Worm (Caenorhabditis elegans) whole organism, L4 larva: Measurements from ENCODE around the gene clh-6.
A peak's percentile ranks its signal among the peaks of the same experiment; 100 is the strongest.

Experiments
- D1046.2 ChIP-seq: fragments of 200-800 bp; sonication (Bioruptor generic); IDR thresholded peaks from 2 replicates; pipeline ENCODE4 v1.3.6; 2022; ENCODE audit warnings: missing genetic modification characterization, missing compliant biosample characterization
- F37D6.2 ChIP-seq: sonication (generic microtip); optimal IDR thresholded peaks from 2 replicates; lab custom pipeline; 2016; ENCODE audit warnings: mild to moderate bottlenecking, missing genetic modification characterization, missing compliant biosample characterization
- F49E8.2 ChIP-seq: sonication (generic microtip); optimal IDR thresholded peaks from 2 replicates; lab custom pipeline; 2016; ENCODE audit warnings: missing compliant biosample characterization, mild to moderate bottlenecking, missing genetic modification characterization, borderline replicate concordance
- R02D3.7 ChIP-seq: fragments of 150-350 bp; sonication (generic microtip); optimal IDR thresholded peaks from 3 replicates; lab custom pipeline; 2014; ENCODE audit warnings: missing biosample characterization, missing genetic modification characterization
- T20F7.1 ChIP-seq: fragments of 200-800 bp; sonication (Bioruptor generic); optimal IDR thresholded peaks from 2 replicates; lab custom pipeline; 2018; ENCODE audit warnings: mild to moderate bottlenecking, missing genetic modification characterization, missing compliant biosample characterization
- attf-4 ChIP-seq: sonication (generic microtip); optimal IDR thresholded peaks from 3 replicates; lab custom pipeline; 2017; ENCODE audit warnings: missing biosample characterization, missing genetic modification characterization
- ceh-20 ChIP-seq: fragments of 200-800 bp; sonication (Bioruptor generic); IDR thresholded peaks from 2 replicates; pipeline ENCODE4 v1.3.6; 2022; ENCODE audit warnings: missing genetic modification reagents, missing genetic modification characterization, missing compliant biosample characterization
- ceh-32 ChIP-seq: sonication (generic microtip); optimal IDR thresholded peaks from 2 replicates; lab custom pipeline; 2016; ENCODE audit warnings: mild to moderate bottlenecking, missing genetic modification characterization, missing compliant biosample characterization; ENCODE audit not compliant: poor library complexity
- ceh-62 ChIP-seq: sonication (generic microtip); optimal IDR thresholded peaks from 2 replicates; lab custom pipeline; 2017; ENCODE audit warnings: missing biosample characterization, missing genetic modification characterization
- ces-1 ChIP-seq: fragments of 150-350 bp; sonication (generic microtip); optimal IDR thresholded peaks from 4 replicates; lab custom pipeline; 2014; ENCODE audit warnings: missing biosample characterization, missing genetic modification reagents, missing genetic modification characterization
- cey-2 ChIP-seq: sonication (generic microtip); optimal IDR thresholded peaks from 3 replicates; lab custom pipeline; 2017; ENCODE audit warnings: missing genetic modification characterization, mild to moderate bottlenecking, missing compliant biosample characterization, antibody characterized with exemption, borderline replicate concordance; ENCODE audit not compliant: insufficient read depth
- daf-16 ChIP-seq, 3 experiments: sonication (generic microtip); optimal IDR thresholded peaks; 2 replicates each; lab custom pipeline; 2016 to 2017; ENCODE audit warnings: missing genetic modification characterization in 3 of 3, missing genetic modification reagents in 3 of 3, mild to moderate bottlenecking in 2 of 3, missing compliant biosample characterization in 2 of 3, missing biosample characterization in 1 of 3, moderate library complexity in 1 of 3
- daf-19 ChIP-seq: fragments of 200-800 bp; sonication (Bioruptor generic); conservative IDR thresholded peaks from 2 replicates; pipeline ENCODE4 v1.3.6; 2022; ENCODE audit warnings: missing genetic modification characterization, missing compliant biosample characterization
- dve-1 ChIP-seq: sonication (generic microtip); optimal IDR thresholded peaks from 2 replicates; lab custom pipeline; 2017; ENCODE audit warnings: antibody characterized with exemption, mild to moderate bottlenecking, missing genetic modification characterization, missing compliant biosample characterization; ENCODE audit not compliant: insufficient read depth
- egl-27 ChIP-seq: sonication (generic microtip); optimal IDR thresholded peaks from 3 replicates; lab custom pipeline; 2017; ENCODE audit warnings: missing biosample characterization, missing genetic modification reagents, missing genetic modification characterization
- egl-43 ChIP-seq: fragments of 200-800 bp; sonication (Bioruptor generic); IDR thresholded peaks from 2 replicates; pipeline ENCODE4 v1.3.6; 2022; ENCODE audit warnings: missing genetic modification reagents, missing genetic modification characterization, missing compliant biosample characterization
- fkh-10 ChIP-seq: fragments of 150-350 bp; optimal IDR thresholded peaks from 2 replicates; lab custom pipeline; 2014; ENCODE audit warnings: missing biosample characterization, missing genetic modification reagents, missing genetic modification characterization
- hif-1 ChIP-seq, 2 experiments: sonication (generic microtip); optimal IDR thresholded peaks; 2 replicates each; lab custom pipeline; 2016 to 2017; ENCODE audit warnings: missing compliant biosample characterization in 2 of 2, missing genetic modification characterization in 2 of 2, missing genetic modification reagents in 2 of 2, missing genotype in 2 of 2, mild to moderate bottlenecking in 1 of 2
- hlh-11 ChIP-seq: fragments of 200-800 bp; sonication (Bioruptor generic); optimal IDR thresholded peaks from 2 replicates; lab custom pipeline; 2018; ENCODE audit warnings: mild to moderate bottlenecking, missing genetic modification characterization, missing compliant biosample characterization
- hmg-1.1 ChIP-seq: fragments of 200-800 bp; sonication (Bioruptor generic); IDR thresholded peaks from 2 replicates; pipeline ENCODE4 v1.3.6; 2022; ENCODE audit warnings: missing genetic modification reagents, missing genetic modification characterization, missing compliant biosample characterization
- lin-1 ChIP-seq: fragments of 200-800 bp; sonication (Bioruptor generic); IDR thresholded peaks from 2 replicates; pipeline ENCODE4 v1.3.6; 2022; ENCODE audit warnings: missing genetic modification reagents, missing genetic modification characterization, missing compliant biosample characterization
- lin-38 ChIP-seq: fragments of 200-800 bp; sonication (Bioruptor generic); IDR thresholded peaks from 2 replicates; pipeline ENCODE4 v1.3.6; 2022; ENCODE audit warnings: missing genetic modification reagents, missing genetic modification characterization, missing compliant biosample characterization
- lir-3 ChIP-seq: sonication (generic microtip); optimal IDR thresholded peaks from 2 replicates; lab custom pipeline; 2016; ENCODE audit warnings: mild to moderate bottlenecking, missing genetic modification characterization, missing compliant biosample characterization
- mep-1 ChIP-seq: fragments of 150-350 bp; sonication (generic microtip); optimal IDR thresholded peaks from 3 replicates; lab custom pipeline; 2014; ENCODE audit warnings: missing biosample characterization, missing genetic modification characterization
- mxl-3 ChIP-seq: fragments of 200-800 bp; sonication (Bioruptor generic); optimal IDR thresholded peaks from 2 replicates; lab custom pipeline; 2018; ENCODE audit warnings: mild to moderate bottlenecking, missing genetic modification characterization, missing compliant biosample characterization
- nhr-10 ChIP-seq: fragments of 150-350 bp; optimal IDR thresholded peaks from 2 replicates; lab custom pipeline; 2014; ENCODE audit warnings: missing biosample characterization, missing genetic modification characterization
- nhr-102 ChIP-seq: sonication (generic microtip); optimal IDR thresholded peaks from 2 replicates; lab custom pipeline; 2016; ENCODE audit warnings: mild to moderate bottlenecking, missing genetic modification characterization, moderate library complexity, missing compliant biosample characterization
- nhr-28 ChIP-seq: fragments of 150-350 bp; optimal IDR thresholded peaks from 2 replicates; lab custom pipeline; 2014; ENCODE audit warnings: missing biosample characterization, missing genetic modification characterization
- nhr-42 ChIP-seq: fragments of 200-800 bp; sonication (Bioruptor generic); IDR thresholded peaks from 2 replicates; pipeline ENCODE4 v1.3.6; 2022; ENCODE audit warnings: missing genetic modification characterization, missing compliant biosample characterization
- nhr-6 ChIP-seq: fragments of 150-350 bp; optimal IDR thresholded peaks from 2 replicates; lab custom pipeline; 2014; ENCODE audit warnings: missing biosample characterization, missing genetic modification characterization
- nhr-76 ChIP-seq: fragments of 150-350 bp; optimal IDR thresholded peaks from 2 replicates; lab custom pipeline; 2014; ENCODE audit warnings: missing biosample characterization, missing genetic modification characterization
- nhr-77 ChIP-seq: fragments of 150-350 bp; optimal IDR thresholded peaks from 2 replicates; lab custom pipeline; 2014; ENCODE audit warnings: missing biosample characterization, missing genetic modification characterization
- pqm-1 ChIP-seq: sonication (generic microtip); optimal IDR thresholded peaks from 2 replicates; lab custom pipeline; 2017; ENCODE audit warnings: missing biosample characterization, missing genetic modification characterization
- rbr-2 ChIP-seq: sonication (generic microtip); optimal IDR thresholded peaks from 2 replicates; lab custom pipeline; 2016; ENCODE audit warnings: missing genotype, missing genetic modification characterization, missing compliant biosample characterization
- sdz-12 ChIP-seq: fragments of 200-800 bp; sonication (Bioruptor generic); optimal IDR thresholded peaks from 2 replicates; lab custom pipeline; 2018; ENCODE audit warnings: mild to moderate bottlenecking, missing genetic modification characterization, missing compliant biosample characterization
- skn-1 ChIP-seq: fragments of 150-350 bp; optimal IDR thresholded peaks from 2 replicates; lab custom pipeline; 2014; ENCODE audit warnings: missing biosample characterization, missing genetic modification characterization
- snpc-1.2 ChIP-seq: fragments of 200-800 bp; sonication (Bioruptor generic); IDR thresholded peaks from 2 replicates; pipeline ENCODE4 v1.3.6; 2022; ENCODE audit warnings: missing genetic modification reagents, missing genetic modification characterization, missing compliant biosample characterization
- snpc-4 ChIP-seq: fragments of 150-350 bp; optimal IDR thresholded peaks from 2 replicates; lab custom pipeline; 2014; ENCODE audit warnings: missing biosample characterization, missing genetic modification characterization
- spr-1 ChIP-seq: sonication (generic microtip); optimal IDR thresholded peaks from 2 replicates; lab custom pipeline; 2016; ENCODE audit warnings: mild to moderate bottlenecking, missing genetic modification characterization, missing compliant biosample characterization
- tag-97 ChIP-seq: fragments of 200-800 bp; sonication (Bioruptor generic); IDR thresholded peaks from 2 replicates; pipeline ENCODE4 v1.3.6; 2022; ENCODE audit warnings: missing genetic modification characterization, missing compliant biosample characterization
- tra-1 ChIP-seq: fragments of 200-800 bp; sonication (Bioruptor generic); IDR thresholded peaks from 2 replicates; pipeline ENCODE4 v1.3.6; 2022; ENCODE audit warnings: missing genetic modification reagents, missing genetic modification characterization, missing compliant biosample characterization
- unc-62 ChIP-seq, 3 experiments: fragments of 150-350 bp in 1 of 3; sonication (generic microtip); optimal IDR thresholded peaks in 2 of 3; peaks in 1 of 3; 1 replicate in 1 of 3; 2 replicates in 2 of 3; lab custom pipeline; 2014 to 2017; ENCODE audit warnings: missing biosample characterization in 3 of 3, missing genetic modification characterization in 3 of 3, missing genetic modification reagents in 3 of 3, missing genotype in 1 of 3
- vab-7 ChIP-seq: fragments of 200-800 bp; sonication (Bioruptor generic); IDR thresholded peaks from 2 replicates; pipeline ENCODE4 v1.3.6; 2022; ENCODE audit warnings: missing genetic modification reagents, missing genetic modification characterization, missing compliant biosample characterization
- zag-1 ChIP-seq: fragments of 150-350 bp; optimal IDR thresholded peaks from 2 replicates; lab custom pipeline; 2014; ENCODE audit warnings: missing biosample characterization, missing genetic modification characterization
- zip-11 ChIP-seq: fragments of 200-800 bp; sonication (Bioruptor generic); IDR thresholded peaks from 2 replicates; pipeline ENCODE4 v1.3.6; 2022; ENCODE audit warnings: missing genetic modification characterization, missing compliant biosample characterization
- ztf-11 ChIP-seq: fragments of 150-350 bp; optimal IDR thresholded peaks from 2 replicates; lab custom pipeline; 2014; ENCODE audit warnings: missing biosample characterization, missing genetic modification characterization

Gene clh-6

DNA sequence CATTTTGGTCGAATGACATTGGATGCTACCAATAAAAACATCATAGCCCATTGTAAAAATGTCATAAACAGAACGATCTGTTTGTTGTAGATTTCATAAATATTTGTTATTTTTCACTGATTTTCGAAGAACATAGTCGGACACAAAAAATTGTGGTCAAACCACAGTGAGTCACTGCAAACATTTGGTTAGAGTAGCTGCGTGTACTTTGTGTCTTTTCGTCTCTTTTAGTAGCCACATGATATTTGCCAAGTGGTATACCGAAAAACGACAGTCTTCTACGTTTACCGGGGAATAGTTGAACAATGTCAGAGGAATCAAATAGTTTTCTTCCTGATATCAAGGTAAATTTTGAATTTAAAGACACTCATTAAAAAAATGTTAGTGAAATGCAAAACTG lies 28.6 kb upstream of the clh-6 start, which contains the start of gene nhr-206 (continued):
- TF ChIP-seq mep-1 (tag; lab: Kevin White, UChicago) (peak; percentile 44), daf-16 (GFP tag; optimal IDR thresholded peaks at IDR 0.05; lab: Kevin White, UChicago) (no peak), daf-16 (tag; optimal IDR thresholded peaks at IDR 0.05; lab: Kevin White, UChicago) (peak; percentile 84), tag-97 (no peak), unc-62 (GFP tag; optimal IDR thresholded peaks at IDR 0.05 in 1 of 2; lab: Kevin White, UChicago) (peak in 1 of 2 experiments; percentile 98), unc-62 (tag; optimal IDR thresholded peaks at IDR 0.05; lab: Kevin White, UChicago) (no peak), pqm-1 (tag; lab: Kevin White, UChicago) (peak; percentile 52), ceh-20 (GFP tag; lab: Robert Waterston, UW) (no peak), spr-1 (tag; lab: Kevin White, UChicago) (no peak), lin-1 (no peak), ceh-62 (tag; lab: Kevin White, UChicago) (no peak), hif-1 (tag; optimal IDR thresholded peaks at IDR 0.05; lab: Kevin White, UChicago) (no peak), zag-1 (no peak), nhr-42 (no peak), mxl-3 (GFP tag; lab: Kevin White, UChicago) (peak; percentile 11), egl-43 (GFP tag; lab: Robert Waterston, UW) (no peak), F37D6.2 (no peak), nhr-102 (tag; lab: Kevin White, UChicago) (peak; percentile 40), dve-1 (tag; lab: Kevin White, UChicago) (peak; percentile 51), ceh-32 (tag; lab: Kevin White, UChicago) (no peak), nhr-76 (tag; lab: Kevin White, UChicago) (no peak), F49E8.2 (tag; lab: Kevin White, UChicago) (no peak), daf-19 (GFP tag; lab: Robert Waterston, UW) (no peak), vab-7 (GFP tag; lab: Robert Waterston, UW) (no peak), nhr-28 (tag; lab: Kevin White, UChicago) (peak; percentile 98), lir-3 (tag; lab: Kevin White, UChicago) (no peak), ces-1 (GFP tag; lab: Kevin White, UChicago) (no peak), snpc-1.2 (GFP tag; lab: Robert Waterston, UW) (no peak), cey-2 (tag; lab: Kevin White, UChicago) (no peak), fkh-10 (GFP tag; lab: Kevin White, UChicago) (no peak), ztf-11 (no peak), hlh-11 (tag; lab: Kevin White, UChicago) (peak; percentile 63), hmg-1.1 (GFP tag; lab: Robert Waterston, UW) (no peak), tra-1 (no peak)

ce11 chrV:12088773-12089172 lies 25.6 kb upstream of the clh-6 start, which contains the start of gene R07B7.12:
Gene R07B7.12, plus strand, starts transcription at chrV:12089073.
- TF ChIP-seq T20F7.1 (GFP tag; lab: Kevin White, UChicago): no peak
- no peak for TF ChIP-seq rbr-2 (tag; lab: Kevin White, UChicago)
- TF ChIP-seq egl-27 (tag; lab: Kevin White, UChicago): no peak
- TF ChIP-seq sdz-12 (GFP tag; lab: Kevin White, UChicago): no peak
- no peak for TF ChIP-seq R02D3.7 (tag; lab: Kevin White, UChicago)
- TF ChIP-seq vab-7 (GFP tag; lab: Robert Waterston, UW): no peak

DNA sequence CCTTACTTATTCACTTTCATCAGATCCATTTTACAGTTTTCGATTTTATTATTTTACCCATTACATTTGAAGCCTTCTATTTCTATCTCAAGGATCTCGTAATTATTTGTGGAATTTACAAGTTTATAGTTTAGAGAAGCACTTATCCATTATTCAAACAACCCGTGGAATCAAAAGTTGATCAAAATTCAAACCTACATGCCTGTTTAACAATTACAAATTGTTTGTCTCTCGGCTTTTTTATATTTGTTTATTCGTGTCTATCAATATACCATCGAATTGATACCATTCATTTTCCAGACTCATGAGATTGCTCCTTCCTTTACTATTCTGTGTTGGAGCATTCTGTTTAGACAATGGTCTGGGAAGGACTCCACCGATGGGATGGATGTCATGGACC lies 23.8 kb upstream of the clh-6 start, which contains the start of gene gana-1:
Gene gana-1 (plus strand): TSS at position 301 of the 400 bp plus-strand sequence.
- TF ChIP-seq nhr-77 (tag; lab: Kevin White, UChicago) (no peak), D1046.2 (GFP tag; lab: Robert Waterston, UW) (no peak), snpc-4 (tag; lab: Kevin White, UChicago) (no peak), nhr-10 (tag; lab: Kevin White, UChicago) (no peak), ceh-20 (GFP tag; lab: Robert Waterston, UW) (no peak), zip-11 (GFP tag; lab: Robert Waterston, UW) (no peak), attf-4 (no peak), lin-38 (GFP tag; lab: Robert Waterston, UW) (no peak), skn-1 (no peak), nhr-6 (no peak)
